Worm (Caenorhabditis elegans): Measurements from ENCODE around the gene D1086.7.

The D1086.7 gene

ce11 chrV:14133002-14133763 is 49.1 kb downstream of the D1086.7 start (continued):
- no peak for TF ChIP-seq duxl-1 (tag; optimal IDR thresholded peaks at IDR 0.05; ENCODE audit: poor library complexity)
- TF ChIP-seq dmd-6 (GFP tag; IDR thresholded peaks at IDR 0.05) = peak; percentile 43

- TF ChIP-seq daf-16 (GFP tag; optimal IDR thresholded peaks at IDR 0.05) (no peak), daf-16 (tag; optimal IDR thresholded peaks at IDR 0.05) (peak; percentile 58), fos-1 (tag; optimal IDR thresholded peaks at IDR 0.05) (no peak), hlh-11 (tag; optimal IDR thresholded peaks at IDR 0.05) (peak; percentile 36), madf-5 (GFP tag; IDR thresholded peaks at IDR 0.05) (0 out of 4 replicates have a peak, but pooled peaks of 1 of the 2 experiments have one; percentile 13), hlh-30 (tag; optimal IDR thresholded peaks at IDR 0.05; ENCODE audit: insufficient read depth) (no peak), set-16 (GFP tag; IDR thresholded peaks at IDR 0.05) (no peak), T20F7.1 (GFP tag; optimal IDR thresholded peaks at IDR 0.05) (no peak), Y105C5A.15 (GFP tag; IDR thresholded peaks at IDR 0.05) (no peak), zag-1 (tag; optimal IDR thresholded peaks at IDR 0.05) (no peak), ZK337.2 (GFP tag; IDR thresholded peaks at IDR 0.05) (no peak), nhr-28 (tag; optimal IDR thresholded peaks at IDR 0.05) (peak; percentile 57), unc-39 (tag; optimal IDR thresholded peaks at IDR 0.05) (no peak), ceh-32 (tag; optimal IDR thresholded peaks at IDR 0.05; ENCODE audit: poor library complexity) (no peak), unc-130 (GFP tag; optimal IDR thresholded peaks at IDR 0.05) (no peak), snpc-1.2 (GFP tag; IDR thresholded peaks at IDR 0.05) (no peak), lir-3 (tag; optimal IDR thresholded peaks at IDR 0.05) (no peak), tag-97 (GFP tag; IDR thresholded peaks at IDR 0.05) (no peak), nhr-77 (tag; optimal IDR thresholded peaks at IDR 0.05) (peak; percentile 48), dpl-1 (GFP tag; optimal IDR thresholded peaks at IDR 0.05) (no peak), mdl-1 (tag; optimal IDR thresholded peaks at IDR 0.05) (no peak), ama-1 (optimal IDR thresholded peaks at IDR 0.05) (no peak), dve-1 (tag; optimal IDR thresholded peaks at IDR 0.05; ENCODE audit: insufficient read depth) (peak; percentile 29), aha-1 (tag) (peak; percentile 76), arid-1 (GFP tag; conservative IDR thresholded peaks at IDR 0.05) (no peak), nhr-25 (tag; optimal IDR thresholded peaks at IDR 0.05; ENCODE audit: borderline replicate concordance, insufficient read depth) (no peak), mxl-3 (GFP tag; optimal IDR thresholded peaks at IDR 0.05) (peak; percentile 12), daf-12 (tag; optimal IDR thresholded peaks at IDR 0.05) (no peak), nhr-41 (GFP tag; IDR thresholded peaks at IDR 0.05) (no peak), pqm-1 (tag; optimal IDR thresholded peaks at IDR 0.05) (peak; percentile 91), nhr-48 (tag; optimal IDR thresholded peaks at IDR 0.05) (no peak), T26A8.4 (GFP tag; IDR thresholded peaks at IDR 0.05) (no peak), dmd-6 (GFP tag; IDR thresholded peaks at IDR 0.05) (peak; percentile 72)
These were observed 50.8 kb downstream of the D1086.7 start for ce11 chrV:14134757-14135441.
